Worm (Caenorhabditis elegans) whole organism, mixed stage, embryonic: ENCODE data around the gene cfz-2.

Experiments
- M03D4.4 ChIP-seq: sonication (generic microtip); optimal IDR thresholded peaks from 2 replicates; lab custom pipeline; 2017; ENCODE audit warnings: mild to moderate bottlenecking, missing genetic modification characterization, missing compliant biosample characterization
- blmp-1 ChIP-seq: fragments of 150-350 bp; optimal IDR thresholded peaks from 2 replicates; lab custom pipeline; 2014; ENCODE audit warnings: missing biosample characterization, missing genetic modification characterization
- cnd-1 ChIP-seq: fragments of 200-800 bp; sonication (Bioruptor generic); optimal IDR thresholded peaks from 2 replicates; lab custom pipeline; 2018; ENCODE audit warnings: mild to moderate bottlenecking, missing genetic modification characterization, missing compliant biosample characterization
- elt-3 ChIP-seq: fragments of 150-350 bp; optimal IDR thresholded peaks from 2 replicates; lab custom pipeline; 2014; ENCODE audit warnings: missing biosample characterization, missing genetic modification characterization
- lin-32 ChIP-seq: fragments of 200-800 bp; sonication (Bioruptor generic); optimal IDR thresholded peaks from 2 replicates; lab custom pipeline; 2018; ENCODE audit warnings: mild to moderate bottlenecking, missing genetic modification characterization, missing compliant biosample characterization
- lsy-2 ChIP-seq: fragments of 150-350 bp; optimal IDR thresholded peaks from 2 replicates; lab custom pipeline; 2014; ENCODE audit warnings: missing biosample characterization, missing genetic modification characterization
- mep-1 ChIP-seq: fragments of 150-350 bp; optimal IDR thresholded peaks from 2 replicates; lab custom pipeline; 2017; ENCODE audit warnings: missing biosample characterization, missing genetic modification reagents, missing genetic modification characterization, inconsistent platforms
- nhr-12 ChIP-seq: fragments of 150-350 bp; optimal IDR thresholded peaks from 2 replicates; lab custom pipeline; 2014; ENCODE audit warnings: missing biosample characterization, missing genetic modification characterization
- nhr-237 ChIP-seq: fragments of 150-350 bp; optimal IDR thresholded peaks from 2 replicates; lab custom pipeline; 2014; ENCODE audit warnings: missing biosample characterization, missing genetic modification characterization
- nhr-76 ChIP-seq: sonication (generic microtip); optimal IDR thresholded peaks from 2 replicates; lab custom pipeline; 2017; ENCODE audit warnings: missing biosample characterization, missing genetic modification characterization
- pha-4 ChIP-seq: fragments of 150-350 bp; optimal IDR thresholded peaks from 2 replicates; lab custom pipeline; 2018; ENCODE audit warnings: missing biosample characterization, missing genetic modification reagents, missing genetic modification characterization
- snpc-4 ChIP-seq: fragments of 150-350 bp; optimal IDR thresholded peaks from 2 replicates; lab custom pipeline; 2014; ENCODE audit warnings: missing biosample characterization, missing genetic modification characterization
- unc-62 ChIP-seq: fragments of 150-350 bp; optimal IDR thresholded peaks from 2 replicates; lab custom pipeline; 2014; ENCODE audit warnings: missing biosample characterization, missing genetic modification reagents, missing genetic modification characterization
- ztf-11 ChIP-seq: fragments of 150-350 bp; optimal IDR thresholded peaks from 2 replicates; lab custom pipeline; 2014; ENCODE audit warnings: missing biosample characterization, missing genetic modification characterization

DNA sequence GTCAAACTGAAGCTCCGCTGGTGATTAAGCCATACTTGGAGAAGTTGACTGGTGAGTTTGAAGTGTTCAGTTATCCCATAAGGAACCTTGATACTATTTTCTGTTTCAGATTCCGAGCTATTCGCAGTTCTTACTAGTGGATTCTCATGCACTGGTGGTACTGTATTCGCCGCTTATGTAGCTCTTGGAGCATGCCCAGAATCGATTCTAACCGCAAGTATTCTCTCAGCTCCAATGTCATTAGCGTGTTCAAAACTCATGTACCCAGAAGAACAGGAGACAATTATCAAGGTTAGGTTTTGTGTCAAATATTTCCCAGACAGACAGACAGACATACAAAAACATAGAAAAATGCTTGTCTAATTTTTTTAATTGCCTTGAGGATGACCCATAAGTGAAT is 20.2 kb upstream of the cfz-2 start:
- TF ChIP-seq blmp-1 (tag; lab: Kevin White, UChicago) (no peak), nhr-237 (tag; lab: Kevin White, UChicago) (no peak), unc-62 (GFP tag; lab: Kevin White, UChicago) (no peak), lin-32 (no peak), M03D4.4 (tag; lab: Kevin White, UChicago) (no peak), snpc-4 (no peak), nhr-12 (tag; lab: Kevin White, UChicago) (no peak), cnd-1 (tag; lab: Kevin White, UChicago) (no peak), nhr-76 (no peak), pha-4 (no peak), elt-3 (tag; lab: Kevin White, UChicago) (no peak), ztf-11 (tag; lab: Kevin White, UChicago) (no peak), mep-1 (tag; lab: Kevin White, UChicago) (no peak), lsy-2 (tag; lab: Kevin White, UChicago) (no peak)
